Fruit fly (Drosophila melanogaster): ENCODE results near the gene CG14535.

- TF ChIP-seq CG8478 (optimal IDR thresholded peaks at IDR 0.05) = no peak
- TF ChIP-seq CTCF (optimal IDR thresholded peaks at IDR 0.05) = no peak
These were observed 46.6 kb upstream of the CG14535 start for dm6 chr2L:7901833-7902232.
